Fruit fly (Drosophila melanogaster): ENCODE data around the gene CG13924.

The CG13924 gene

dm6 chr3L:1869719-1870118, at the start of gene CG13924:
Gene CG13924 (plus strand): TSS chr3L:1870019.
- no peak for TF ChIP-seq h (optimal IDR thresholded peaks at IDR 0.05)
- TF ChIP-seq ttk (optimal IDR thresholded peaks at IDR 0.05) = no peak
- no peak for TF ChIP-seq Sin3A (optimal IDR thresholded peaks at IDR 0.05)
- TF ChIP-seq psq (optimal IDR thresholded peaks at IDR 0.05) = no peak
- TF ChIP-seq Myc (optimal IDR thresholded peaks at IDR 0.05) = no peak
- TF ChIP-seq insv (optimal IDR thresholded peaks at IDR 0.05) = no peak

- no peak for TF ChIP-seq Sin3A (optimal IDR thresholded peaks at IDR 0.05)
- no peak for TF ChIP-seq psq (optimal IDR thresholded peaks at IDR 0.05)
- TF ChIP-seq ttk (optimal IDR thresholded peaks at IDR 0.05) = no peak
- TF ChIP-seq insv (optimal IDR thresholded peaks at IDR 0.05) = no peak
- TF ChIP-seq h (optimal IDR thresholded peaks at IDR 0.05) = no peak
- TF ChIP-seq Myc (optimal IDR thresholded peaks at IDR 0.05) = no peak
Measured at dm6 chr3L:1821140-1821539, 48.7 kb upstream of the CG13924 start.

dm6 chr3L:1822365-1822764, 47.5 kb upstream of the CG13924 start:
- TF ChIP-seq ttk (optimal IDR thresholded peaks at IDR 0.05) (no peak), Sin3A (optimal IDR thresholded peaks at IDR 0.05) (no peak), psq (optimal IDR thresholded peaks at IDR 0.05) (no peak), h (optimal IDR thresholded peaks at IDR 0.05) (no peak)

dm6 chr3L:1827809-1828371, 41.9 kb upstream of the CG13924 start:
- TF ChIP-seq insv (optimal IDR thresholded peaks at IDR 0.05) (no peak), psq (optimal IDR thresholded peaks at IDR 0.05) (no peak), Sin3A (optimal IDR thresholded peaks at IDR 0.05) (no peak), ttk (optimal IDR thresholded peaks at IDR 0.05) (no peak), h (optimal IDR thresholded peaks at IDR 0.05) (no peak), Myc (optimal IDR thresholded peaks at IDR 0.05) (no peak)

dm6 chr3L:1829539-1829938, 40.3 kb upstream of the CG13924 start:
- TF ChIP-seq Sin3A (optimal IDR thresholded peaks at IDR 0.05) (no peak), Myc (optimal IDR thresholded peaks at IDR 0.05) (no peak), insv (optimal IDR thresholded peaks at IDR 0.05) (no peak), h (optimal IDR thresholded peaks at IDR 0.05) (no peak), ttk (optimal IDR thresholded peaks at IDR 0.05) (no peak), psq (optimal IDR thresholded peaks at IDR 0.05) (no peak)

dm6 chr3L:1831753-1832268, 38.0 kb upstream of the CG13924 start, which contains the start of gene Cpr62Ba:
Gene Cpr62Ba (minus strand): TSS chr3L:1831783.
- TF ChIP-seq psq (optimal IDR thresholded peaks at IDR 0.05) (no peak), insv (optimal IDR thresholded peaks at IDR 0.05) (no peak), ttk (optimal IDR thresholded peaks at IDR 0.05) (no peak), Myc (optimal IDR thresholded peaks at IDR 0.05) (no peak), h (optimal IDR thresholded peaks at IDR 0.05) (no peak), Sin3A (optimal IDR thresholded peaks at IDR 0.05) (no peak)

dm6 chr3L:1835064-1835463, 34.8 kb upstream of the CG13924 start, which contains the start of gene Cpr62Bb:
Gene Cpr62Bb (minus strand): TSS chr3L:1835164.
- TF ChIP-seq Sin3A (optimal IDR thresholded peaks at IDR 0.05) (no peak), ttk (optimal IDR thresholded peaks at IDR 0.05) (no peak), insv (optimal IDR thresholded peaks at IDR 0.05) (no peak), Myc (optimal IDR thresholded peaks at IDR 0.05) (no peak), h (optimal IDR thresholded peaks at IDR 0.05) (no peak), psq (optimal IDR thresholded peaks at IDR 0.05) (no peak)

dm6 chr3L:1841984-1842383, 27.8 kb upstream of the CG13924 start, which contains the start of gene Cpr62Bc:
Gene Cpr62Bc (minus strand): TSS chr3L:1842084.
- TF ChIP-seq Sin3A (optimal IDR thresholded peaks at IDR 0.05) = no peak
- no peak for TF ChIP-seq insv (optimal IDR thresholded peaks at IDR 0.05)
- no peak for TF ChIP-seq h (optimal IDR thresholded peaks at IDR 0.05)
- no peak for TF ChIP-seq Myc (optimal IDR thresholded peaks at IDR 0.05)
- no peak for TF ChIP-seq psq (optimal IDR thresholded peaks at IDR 0.05)
- no peak for TF ChIP-seq ttk (optimal IDR thresholded peaks at IDR 0.05)

dm6 chr3L:1844600-1844999, 25.2 kb upstream of the CG13924 start:
- TF ChIP-seq Sin3A (optimal IDR thresholded peaks at IDR 0.05) (no peak), Myc (optimal IDR thresholded peaks at IDR 0.05) (no peak), h (optimal IDR thresholded peaks at IDR 0.05) (no peak), psq (optimal IDR thresholded peaks at IDR 0.05) (no peak), ttk (optimal IDR thresholded peaks at IDR 0.05) (no peak), insv (optimal IDR thresholded peaks at IDR 0.05) (no peak)

dm6 chr3L:1850498-1850897, 19.3 kb upstream of the CG13924 start:
- no peak for TF ChIP-seq psq (optimal IDR thresholded peaks at IDR 0.05)
- TF ChIP-seq Sin3A (optimal IDR thresholded peaks at IDR 0.05) = no peak
- TF ChIP-seq h (optimal IDR thresholded peaks at IDR 0.05) = no peak
- no peak for TF ChIP-seq insv (optimal IDR thresholded peaks at IDR 0.05)
- no peak for TF ChIP-seq ttk (optimal IDR thresholded peaks at IDR 0.05)
- no peak for TF ChIP-seq Myc (optimal IDR thresholded peaks at IDR 0.05)

dm6 chr3L:1853277-1853676, 16.5 kb upstream of the CG13924 start:
- TF ChIP-seq insv (optimal IDR thresholded peaks at IDR 0.05) = no peak
- no peak for TF ChIP-seq Myc (optimal IDR thresholded peaks at IDR 0.05)
- no peak for TF ChIP-seq h (optimal IDR thresholded peaks at IDR 0.05)
- TF ChIP-seq psq (optimal IDR thresholded peaks at IDR 0.05) = no peak
- no peak for TF ChIP-seq Sin3A (optimal IDR thresholded peaks at IDR 0.05)
- TF ChIP-seq ttk (optimal IDR thresholded peaks at IDR 0.05) = no peak

- TF ChIP-seq Myc (optimal IDR thresholded peaks at IDR 0.05) (no peak), psq (optimal IDR thresholded peaks at IDR 0.05) (no peak), insv (optimal IDR thresholded peaks at IDR 0.05) (no peak), ttk (optimal IDR thresholded peaks at IDR 0.05) (no peak)
Measured at dm6 chr3L:1855491-1855890, 14.3 kb upstream of the CG13924 start, which contains the start of gene CNMa. Gene CNMa (minus strand): TSS chr3L:1855591.
